Fruit fly (Drosophila melanogaster) whole organism, pupa: ENCODE results near the gene sip3.

Experiments
- CG10348 ChIP-seq: fragments of 200-800 bp; sonication (Bioruptor generic); IDR thresholded peaks from 2 replicates; pipeline ENCODE4 v1.3.6; 2022; ENCODE audit warnings: missing biosample characterization, missing genetic modification characterization
- CG12605 ChIP-seq: fragments of 200-800 bp; sonication (Bioruptor generic); IDR thresholded peaks from 2 replicates; pipeline ENCODE4 v1.3.6; 2022; ENCODE audit warnings: missing biosample characterization, missing genetic modification characterization
- CG13204 ChIP-seq: fragments of 200-800 bp; sonication (Bioruptor generic); optimal IDR thresholded peaks from 2 replicates; lab custom pipeline; 2018; ENCODE audit warnings: missing biosample characterization, mild to moderate bottlenecking, missing genetic modification characterization, moderate library complexity
- CG14655 ChIP-seq: fragments of 200-800 bp; sonication (Bioruptor generic); optimal IDR thresholded peaks from 3 replicates; lab custom pipeline; 2017; ENCODE audit warnings: mild to moderate bottlenecking, missing biosample characterization, missing genetic modification reagents, missing genetic modification characterization
- CG15710 ChIP-seq: fragments of 200-800 bp; sonication (Bioruptor generic); optimal IDR thresholded peaks from 2 replicates; lab custom pipeline; 2018; ENCODE audit warnings: missing biosample characterization, mild to moderate bottlenecking, missing genetic modification characterization, moderate library complexity
- CG17806 ChIP-seq: fragments of 200-800 bp; sonication (Bioruptor generic); optimal IDR thresholded peaks from 2 replicates; lab custom pipeline; 2018; ENCODE audit warnings: missing biosample characterization, mild to moderate bottlenecking, missing genetic modification characterization, moderate library complexity
- CG32121 ChIP-seq: fragments of 200-800 bp; sonication (Bioruptor generic); IDR thresholded peaks from 2 replicates; pipeline ENCODE4 v1.3.6; 2022; ENCODE audit warnings: missing biosample characterization, missing genetic modification characterization
- CG34367 ChIP-seq: fragments of 200-800 bp; sonication (Bioruptor generic); optimal IDR thresholded peaks from 2 replicates; lab custom pipeline; 2018; ENCODE audit warnings: missing biosample characterization, mild to moderate bottlenecking, missing genetic modification characterization
- CG4496 ChIP-seq: fragments of 200-800 bp; sonication (Bioruptor generic); IDR thresholded peaks from 3 replicates; pipeline ENCODE4 v1.3.6; 2022; ENCODE audit warnings: missing biosample characterization, missing genetic modification characterization
- CG8159 ChIP-seq: fragments of 200-800 bp; sonication (Bioruptor generic); optimal IDR thresholded peaks from 3 replicates; lab custom pipeline; 2018; ENCODE audit warnings: missing biosample characterization, mild to moderate bottlenecking, missing genetic modification characterization, moderate library complexity
- CG8301 ChIP-seq: fragments of 200-800 bp; sonication (Bioruptor generic); optimal IDR thresholded peaks from 2 replicates; lab custom pipeline; 2018; ENCODE audit warnings: missing biosample characterization, mild to moderate bottlenecking, missing genetic modification characterization
- CG9948 ChIP-seq: fragments of 200-800 bp; sonication (Bioruptor generic); optimal IDR thresholded peaks from 2 replicates; lab custom pipeline; 2018; ENCODE audit warnings: missing biosample characterization, mild to moderate bottlenecking, missing genetic modification characterization, moderate library complexity
- D1 ChIP-seq: fragments of 200-800 bp; sonication (Bioruptor generic); optimal IDR thresholded peaks from 2 replicates; lab custom pipeline; 2018; ENCODE audit warnings: missing biosample characterization, mild to moderate bottlenecking, missing genetic modification characterization, moderate library complexity
- EcR ChIP-seq: fragments of 200-800 bp; sonication (Bioruptor generic); optimal IDR thresholded peaks from 3 replicates; lab custom pipeline; 2019; ENCODE audit warnings: missing biosample characterization, missing genetic modification characterization, mild to moderate bottlenecking, moderate library complexity, missing genetic modification reagents
- Ets98B ChIP-seq: fragments of 200-800 bp; sonication (Bioruptor generic); IDR thresholded peaks from 2 replicates; pipeline ENCODE4 v1.3.6; 2022; ENCODE audit warnings: missing biosample characterization, missing genetic modification characterization
- Pif1A ChIP-seq: fragments of 200-800 bp; sonication (Bioruptor generic); optimal IDR thresholded peaks from 3 replicates; lab custom pipeline; 2016; ENCODE audit warnings: missing biosample characterization, missing genetic modification characterization
- Pif1B ChIP-seq: fragments of 200-800 bp; sonication (Bioruptor generic); optimal IDR thresholded peaks from 3 replicates; lab custom pipeline; 2016; ENCODE audit warnings: missing biosample characterization, missing genetic modification characterization
- Snoo ChIP-seq: fragments of 200-800 bp; sonication (Bioruptor generic); optimal IDR thresholded peaks from 3 replicates; lab custom pipeline; 2017; ENCODE audit warnings: missing biosample characterization, mild to moderate bottlenecking, missing genetic modification characterization, inconsistent platforms
- fd96Ca ChIP-seq: fragments of 200-800 bp; sonication (Bioruptor generic); IDR thresholded peaks from 3 replicates; pipeline ENCODE4 v1.3.6; 2022; ENCODE audit warnings: missing biosample characterization, missing genetic modification characterization
- gl ChIP-seq: fragments of 200-800 bp; sonication (Bioruptor generic); optimal IDR thresholded peaks from 2 replicates; lab custom pipeline; 2018; ENCODE audit warnings: missing biosample characterization, mild to moderate bottlenecking, missing genetic modification characterization
- rn ChIP-seq: fragments of 200-800 bp; sonication (Bioruptor generic); IDR thresholded peaks from 2 replicates; pipeline ENCODE4 v1.3.6; 2022; ENCODE audit warnings: missing biosample characterization, missing genetic modification characterization

sip3 gene

DNA sequence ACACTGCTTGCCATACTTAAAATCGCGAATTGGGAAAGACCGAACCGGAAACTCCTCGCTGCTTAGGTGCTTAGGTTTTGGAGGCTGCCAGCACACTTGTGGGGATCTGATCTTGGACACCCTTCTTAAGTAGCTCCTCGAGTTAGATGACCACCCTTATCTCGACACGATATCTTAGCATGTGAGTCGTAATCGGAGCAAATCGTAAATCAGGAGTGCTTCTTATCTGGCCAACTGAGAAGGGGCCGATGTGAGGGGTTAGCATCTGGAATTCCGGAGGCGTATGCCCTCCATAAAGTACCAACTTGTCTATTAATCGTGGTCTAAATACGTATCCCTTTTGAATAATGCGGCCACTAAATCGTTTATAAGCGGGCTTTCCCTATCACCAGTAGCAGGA, 17.4 kb upstream of the sip3 start, which contains the start of gene salt:
salt (minus strand) TSS at position 101 of the 400 bp plus-strand sequence.
- no peak for TF ChIP-seq CG12605 (GFP tag; lab: Robert Waterston, UW)
- TF ChIP-seq CG32121, result no peak
- no peak for TF ChIP-seq Pif1B (GFP tag; lab: Kevin White, UChicago)
- TF ChIP-seq D1 (tag; lab: Kevin White, UChicago), result no peak
- TF ChIP-seq CG14655, result no peak
- TF ChIP-seq Snoo (tag; lab: Kevin White, UChicago), result no peak
- TF ChIP-seq CG8159 (tag; lab: Kevin White, UChicago), result no peak
- TF ChIP-seq CG4496, result no peak
- no peak for TF ChIP-seq Ets98B (GFP tag; lab: Robert Waterston, UW)
- no peak for TF ChIP-seq rn
- TF ChIP-seq Pif1A (GFP tag; lab: Kevin White, UChicago), result no peak
- TF ChIP-seq gl (tag; lab: Kevin White, UChicago), result no peak
- TF ChIP-seq CG34367 (tag; lab: Kevin White, UChicago), result no peak
- TF ChIP-seq EcR, result no peak
- no peak for TF ChIP-seq CG13204 (GFP tag; lab: Kevin White, UChicago)
- TF ChIP-seq, all 21 proteins: peak for 0

DNA sequence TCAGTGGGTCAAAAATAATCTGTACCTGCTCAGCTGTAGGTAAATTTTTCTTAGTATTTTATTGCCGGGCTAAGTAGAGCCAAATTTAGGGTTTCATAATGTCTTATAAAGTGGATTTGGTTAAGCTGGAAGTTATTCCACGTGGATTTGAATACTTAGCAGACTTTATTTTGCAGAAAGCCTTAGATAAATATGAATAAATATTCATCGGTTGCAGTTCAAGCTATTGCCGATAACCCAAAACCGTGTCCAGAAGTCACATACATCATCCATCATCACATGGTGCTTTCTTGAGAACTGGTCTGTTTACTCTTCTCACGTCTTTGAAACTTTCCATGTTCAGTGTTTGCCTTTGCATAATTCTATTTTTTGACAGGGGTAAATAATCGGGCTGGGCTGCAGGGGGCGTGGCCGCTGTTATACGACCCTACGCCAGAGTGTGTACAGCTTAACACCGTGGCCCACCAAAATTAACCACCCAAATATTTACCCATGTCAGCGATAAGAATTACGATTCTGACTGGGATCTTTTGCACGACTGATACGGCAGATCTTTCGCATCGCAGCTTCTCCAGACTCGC, 13.3 kb upstream of the sip3 start, which contains the start of gene CG2187:
CG2187 (minus strand) TSS at position 51 of the 581 bp plus-strand sequence.
- no peak for TF ChIP-seq CG34367 (tag; lab: Kevin White, UChicago)
- no peak for TF ChIP-seq Ets98B (GFP tag; lab: Robert Waterston, UW)
- TF ChIP-seq CG12605 (GFP tag; lab: Robert Waterston, UW), result no peak
- TF ChIP-seq CG10348, result no peak
- no peak for TF ChIP-seq Pif1B (GFP tag; lab: Kevin White, UChicago)
- no peak for TF ChIP-seq CG8301 (tag; lab: Kevin White, UChicago)
- TF ChIP-seq CG9948 (tag; lab: Kevin White, UChicago), result no peak

DNA sequence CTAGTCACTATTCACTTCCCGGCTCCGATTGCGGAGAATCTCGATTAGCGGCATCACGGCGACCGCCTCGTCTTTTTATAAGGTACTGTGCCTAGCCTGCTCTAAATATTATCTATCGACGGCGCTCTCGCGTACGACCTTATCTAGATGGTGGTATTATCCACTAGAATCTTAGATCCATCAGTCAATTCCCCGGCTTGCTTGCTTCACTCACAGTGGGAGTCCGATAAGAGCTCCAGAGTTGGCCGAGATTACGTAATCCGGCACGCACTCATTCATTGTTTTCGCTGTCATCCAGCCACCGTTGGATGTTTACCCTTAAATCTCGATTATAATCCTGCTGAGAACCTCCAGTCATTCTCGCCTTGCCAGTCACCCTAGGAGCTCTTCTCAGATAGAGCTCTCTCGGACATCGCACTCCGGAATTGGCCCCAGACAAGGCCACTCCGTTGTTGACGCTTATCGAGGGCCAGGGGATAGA, 10.4 kb upstream of the sip3 start, which contains the start of gene Smvt:
Smvt (minus strand) TSS at position 51 of the 481 bp plus-strand sequence.
- no peak for TF ChIP-seq CG8301 (tag; lab: Kevin White, UChicago)
- TF ChIP-seq EcR, result peak; percentile 45
- no peak for TF ChIP-seq Ets98B (GFP tag; lab: Robert Waterston, UW)
- TF ChIP-seq CG15710 (tag; lab: Kevin White, UChicago), result no peak
- TF ChIP-seq Pif1B (GFP tag; lab: Kevin White, UChicago), result no peak
- no peak for TF ChIP-seq CG14655
- no peak for TF ChIP-seq rn
- TF ChIP-seq CG13204 (GFP tag; lab: Kevin White, UChicago), result no peak
- no peak for TF ChIP-seq D1 (tag; lab: Kevin White, UChicago)
- no peak for TF ChIP-seq CG10348
- TF ChIP-seq CG4496, result 0 out of 3 replicates have a peak, but pooled peaks have one; percentile 29

DNA sequence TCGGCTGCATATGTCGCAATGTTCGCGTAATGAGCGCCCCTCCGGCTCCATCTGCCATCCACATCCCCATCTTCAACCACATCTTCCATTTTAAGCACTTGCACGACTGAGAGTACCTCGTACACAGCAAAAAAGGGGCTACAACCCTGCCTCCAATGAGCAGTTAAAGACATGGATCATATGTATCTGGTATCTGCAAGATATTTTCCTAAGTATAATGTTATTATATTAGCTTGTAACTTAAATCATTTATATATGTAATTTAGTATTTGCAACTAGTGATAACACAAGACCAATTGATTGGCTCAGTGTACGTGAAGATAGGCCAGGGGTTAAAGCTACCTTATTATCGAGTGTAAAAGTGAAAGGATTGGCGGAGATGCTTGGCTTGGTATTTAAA, 9.3 kb upstream of the sip3 start:
- peak; percentile 55 for TF ChIP-seq CG34367 (tag; lab: Kevin White, UChicago)
- no peak for TF ChIP-seq CG12605 (GFP tag; lab: Robert Waterston, UW)
- TF ChIP-seq EcR, result peak; percentile 2
- TF ChIP-seq Pif1B (GFP tag; lab: Kevin White, UChicago), result peak; percentile 76
- TF ChIP-seq Snoo (tag; lab: Kevin White, UChicago), result no peak
- peak; percentile 78 for TF ChIP-seq fd96Ca (GFP tag; lab: Robert Waterston, UW)
- peak; percentile 70 for TF ChIP-seq CG15710 (tag; lab: Kevin White, UChicago)
- peak; percentile 75 for TF ChIP-seq CG17806
- peak; percentile 65 for TF ChIP-seq CG9948 (tag; lab: Kevin White, UChicago)
- TF ChIP-seq CG14655, result peak; percentile 76
- no peak for TF ChIP-seq rn
- TF ChIP-seq Pif1A (GFP tag; lab: Kevin White, UChicago), result peak; percentile 71
- no peak for TF ChIP-seq gl (tag; lab: Kevin White, UChicago)
- peak; percentile 58 for TF ChIP-seq Ets98B (GFP tag; lab: Robert Waterston, UW)
- peak; percentile 22 for TF ChIP-seq CG13204 (GFP tag; lab: Kevin White, UChicago)
- no peak for TF ChIP-seq D1 (tag; lab: Kevin White, UChicago)
- TF ChIP-seq CG8301 (tag; lab: Kevin White, UChicago), result peak; percentile 70
- no peak for TF ChIP-seq CG10348
- TF ChIP-seq CG4496, result peak; percentile 51; the same call in 2 of the 3 replicates
- TF ChIP-seq CG8159 (tag; lab: Kevin White, UChicago), result peak; percentile 84
- peak; percentile 49; the same call in 1 of the 2 replicates for TF ChIP-seq CG32121

DNA sequence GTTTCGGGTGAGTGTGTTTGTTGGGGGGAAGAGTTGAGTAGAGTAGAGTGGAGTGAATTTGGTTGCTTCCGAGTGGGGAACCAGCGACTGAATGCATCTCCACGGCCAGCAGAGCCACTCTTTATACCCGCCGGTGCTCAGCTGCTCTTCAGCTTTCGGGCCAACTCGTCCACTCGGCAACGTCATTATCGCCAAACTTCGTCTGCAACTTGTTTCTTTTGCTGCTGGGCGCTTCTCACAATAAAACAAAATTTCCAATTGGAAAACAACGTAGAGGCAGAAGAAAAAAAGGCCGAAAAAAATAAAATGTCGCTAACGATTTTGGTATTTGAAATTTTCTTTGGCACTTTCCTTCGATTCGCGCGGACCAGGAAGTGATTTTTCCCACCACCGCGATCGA, 7.3 kb upstream of the sip3 start, which contains the start of gene CG2150:
CG2150 (minus strand) TSS at position 101 of the 400 bp plus-strand sequence.
- TF ChIP-seq Ets98B (GFP tag; lab: Robert Waterston, UW), result peak; percentile 24; the same call in 1 of the 2 replicates
- no peak for TF ChIP-seq CG15710 (tag; lab: Kevin White, UChicago)
- no peak for TF ChIP-seq CG12605 (GFP tag; lab: Robert Waterston, UW)
- peak; percentile 16; the same call in 1 of the 3 replicates for TF ChIP-seq CG4496
- no peak for TF ChIP-seq CG14655

DNA sequence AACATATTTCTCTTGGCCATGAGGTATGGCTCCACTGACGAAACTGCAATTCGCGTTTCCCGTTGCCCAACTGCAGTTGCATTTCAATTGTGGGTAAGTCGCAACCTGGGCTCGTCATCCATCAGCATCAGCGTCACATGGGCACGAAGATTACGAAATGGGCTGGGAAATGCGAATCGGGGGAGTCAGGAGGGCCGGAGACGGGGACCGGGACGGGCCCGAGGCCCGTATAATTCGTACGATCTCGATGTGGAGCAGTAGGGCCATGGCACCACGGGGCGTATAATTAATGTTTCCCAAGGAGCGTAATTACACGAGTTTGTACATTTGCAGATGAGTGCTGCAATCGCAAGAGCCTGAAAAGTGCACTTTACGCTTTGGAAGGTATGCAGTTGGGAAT, 6.9 kb upstream of the sip3 start:
- no peak for TF ChIP-seq CG12605 (GFP tag; lab: Robert Waterston, UW)
- TF ChIP-seq D1 (tag; lab: Kevin White, UChicago), result no peak
- no peak for TF ChIP-seq CG32121
- no peak for TF ChIP-seq Ets98B (GFP tag; lab: Robert Waterston, UW)
- TF ChIP-seq CG17806, result no peak
- TF ChIP-seq CG9948 (tag; lab: Kevin White, UChicago), result no peak
- no peak for TF ChIP-seq gl (tag; lab: Kevin White, UChicago)
- TF ChIP-seq Pif1A (GFP tag; lab: Kevin White, UChicago), result no peak
- no peak for TF ChIP-seq Pif1B (GFP tag; lab: Kevin White, UChicago)
- TF ChIP-seq rn, result no peak
- TF ChIP-seq Snoo (tag; lab: Kevin White, UChicago), result no peak
- no peak for TF ChIP-seq CG10348
- no peak for TF ChIP-seq CG14655
- no peak for TF ChIP-seq CG4496
- TF ChIP-seq fd96Ca (GFP tag; lab: Robert Waterston, UW), result no peak
- TF ChIP-seq EcR, result no peak
